Fruit fly (Drosophila melanogaster) whole organism, embryonic: ENCODE data around the gene Ac13E.

Source experiments
- ATbp ChIP-seq: fragments of 200-800 bp; sonication (Bioruptor generic); optimal IDR thresholded peaks from 2 replicates; lab custom pipeline; 2017; ENCODE audit warnings: missing biosample characterization, mild to moderate bottlenecking, missing genetic modification characterization, missing genetic modification reagents
- B-H2 ChIP-seq: fragments of 200-800 bp; sonication (Bioruptor generic); optimal IDR thresholded peaks from 2 replicates; lab custom pipeline; 2018; ENCODE audit warnings: missing biosample characterization, mild to moderate bottlenecking, missing genetic modification characterization
- Bgb ChIP-seq: fragments of 200-800 bp; sonication (Bioruptor generic); IDR thresholded peaks from 2 replicates; pipeline ENCODE4 v1.3.6; 2022; ENCODE audit warnings: missing biosample characterization, missing genetic modification characterization; ENCODE audit not compliant: partially characterized antibody
- BtbVII ChIP-seq: fragments of 200-800 bp; sonication (Bioruptor generic); optimal IDR thresholded peaks from 3 replicates; lab custom pipeline; 2017; ENCODE audit warnings: missing biosample characterization, mild to moderate bottlenecking, missing genetic modification characterization
- CG10543 ChIP-seq: fragments of 200-800 bp; sonication (Bioruptor generic); optimal IDR thresholded peaks from 3 replicates; lab custom pipeline; 2017; ENCODE audit warnings: missing biosample characterization, mild to moderate bottlenecking, missing genetic modification characterization, moderate library complexity
- CG12219 ChIP-seq: fragments of 200-800 bp; sonication (Bioruptor generic); optimal IDR thresholded peaks from 3 replicates; lab custom pipeline; 2018; ENCODE audit warnings: missing biosample characterization, mild to moderate bottlenecking, missing genetic modification characterization
- CG12236 ChIP-seq: fragments of 200-800 bp; sonication (Bioruptor generic); optimal IDR thresholded peaks from 2 replicates; lab custom pipeline; 2016; ENCODE audit warnings: missing biosample characterization, missing genetic modification characterization
- CG14965 ChIP-seq: fragments of 200-800 bp; sonication (Bioruptor generic); optimal IDR thresholded peaks from 2 replicates; lab custom pipeline; 2016; ENCODE audit warnings: missing biosample characterization, missing genetic modification characterization, borderline replicate concordance
- CG17328 ChIP-seq: fragments of 200-800 bp; sonication (Bioruptor generic); IDR thresholded peaks from 2 replicates; pipeline ENCODE4 v1.3.6; 2022; ENCODE audit warnings: missing biosample characterization, missing genetic modification characterization
- CG17361 ChIP-seq: fragments of 200-800 bp; sonication (Bioruptor generic); IDR thresholded peaks from 3 replicates; pipeline ENCODE4 v1.3.6; 2022; ENCODE audit warnings: missing biosample characterization, missing genetic modification characterization
- CG17385 ChIP-seq: fragments of 200-800 bp; sonication (Bioruptor generic); optimal IDR thresholded peaks from 3 replicates; lab custom pipeline; 2018; ENCODE audit warnings: missing biosample characterization, mild to moderate bottlenecking, missing genetic modification characterization
- CG30403 ChIP-seq: fragments of 200-800 bp; sonication (Bioruptor generic); optimal IDR thresholded peaks from 3 replicates; lab custom pipeline; 2016; ENCODE audit warnings: missing biosample characterization, missing genetic modification characterization
- CG6813 ChIP-seq: fragments of 200-800 bp; sonication (Bioruptor generic); optimal IDR thresholded peaks from 2 replicates; lab custom pipeline; 2017; ENCODE audit warnings: missing biosample characterization, missing genetic modification characterization, mild to moderate bottlenecking, moderate library complexity, missing genetic modification reagents
- CG8290 ChIP-seq, 3 experiments: fragments of 200-800 bp; sonication (Bioruptor generic); optimal IDR thresholded peaks; 2 replicates each; lab custom pipeline; 2016 to 2019; ENCODE audit warnings: missing biosample characterization in 3 of 3, missing genetic modification characterization in 3 of 3, mild to moderate bottlenecking in 2 of 3, moderate library complexity in 1 of 3
- CG8924 ChIP-seq: fragments of 200-800 bp; optimal IDR thresholded peaks from 3 replicates; lab custom pipeline; 2019; ENCODE audit warnings: missing biosample characterization, mild to moderate bottlenecking, missing genetic modification characterization, moderate library complexity
- CG9437 ChIP-seq: fragments of 200-800 bp; sonication (Bioruptor generic); optimal IDR thresholded peaks from 2 replicates; lab custom pipeline; 2018; ENCODE audit warnings: missing biosample characterization, mild to moderate bottlenecking, missing genetic modification characterization
- CG9817 ChIP-seq: fragments of 200-800 bp; sonication (Bioruptor generic); optimal IDR thresholded peaks from 2 replicates; lab custom pipeline; 2018; ENCODE audit warnings: missing biosample characterization, mild to moderate bottlenecking, missing genetic modification characterization, moderate library complexity
- CG9932 ChIP-seq: fragments of 200-800 bp; sonication (Bioruptor generic); IDR thresholded peaks from 2 replicates; pipeline ENCODE4 v1.3.6; 2022; ENCODE audit warnings: missing biosample characterization, missing genetic modification characterization
- D ChIP-seq, 2 experiments: fragments of 200-800 bp in 1 of 2; fragments of >200 bp in 1 of 2; sonication (Bioruptor generic) in 1 of 2; optimal IDR thresholded peaks; 2 replicates in 1 of 2; 3 replicates in 1 of 2; lab custom pipeline; 2017; ENCODE audit warnings: mild to moderate bottlenecking in 1 of 2, missing biosample characterization in 1 of 2, missing genetic modification characterization in 1 of 2, missing genetic modification reagents in 1 of 2
- D19B ChIP-seq: fragments of 200-800 bp; sonication (Bioruptor generic); optimal IDR thresholded peaks from 2 replicates; lab custom pipeline; 2017; ENCODE audit warnings: missing biosample characterization, mild to moderate bottlenecking, missing genetic modification characterization
- Dad ChIP-seq: fragments of 200-800 bp; sonication (Bioruptor generic); optimal IDR thresholded peaks from 3 replicates; lab custom pipeline; 2016; ENCODE audit warnings: missing biosample characterization, missing genetic modification characterization
- Dek ChIP-seq: fragments of 200-800 bp; sonication (Bioruptor generic); optimal IDR thresholded peaks from 3 replicates; lab custom pipeline; 2019; ENCODE audit warnings: missing biosample characterization, mild to moderate bottlenecking, missing genetic modification characterization, moderate library complexity
- ERR ChIP-seq: fragments of 200-800 bp; sonication (Bioruptor generic); optimal IDR thresholded peaks from 2 replicates; lab custom pipeline; 2016; ENCODE audit warnings: missing biosample characterization, missing genetic modification characterization
- HHEX ChIP-seq: fragments of 200-800 bp; sonication (Bioruptor generic); optimal IDR thresholded peaks from 3 replicates; lab custom pipeline; 2017; ENCODE audit warnings: missing biosample characterization, mild to moderate bottlenecking, missing genetic modification characterization, missing genetic modification reagents
- HLH4C ChIP-seq: fragments of 200-800 bp; sonication (Bioruptor generic); IDR thresholded peaks from 3 replicates; pipeline ENCODE4 v1.3.6; 2022; ENCODE audit warnings: missing biosample characterization, missing genetic modification characterization; ENCODE audit not compliant: partially characterized antibody
- MTF-1 ChIP-seq: fragments of 200-800 bp; sonication (Bioruptor generic); optimal IDR thresholded peaks from 2 replicates; lab custom pipeline; 2018; ENCODE audit warnings: missing biosample characterization, mild to moderate bottlenecking, missing genetic modification characterization, borderline replicate concordance
- Myb ChIP-seq: fragments of 200-800 bp; sonication (Bioruptor generic); optimal IDR thresholded peaks from 2 replicates; lab custom pipeline; 2016; ENCODE audit warnings: missing biosample characterization, missing genetic modification characterization
- Poxn ChIP-seq: fragments of 200-800 bp; sonication (Bioruptor generic); IDR thresholded peaks from 2 replicates; pipeline ENCODE4 v1.3.6; 2022; ENCODE audit warnings: missing biosample characterization, missing genetic modification characterization
- Sox102F ChIP-seq: fragments of 200-800 bp; sonication (Bioruptor generic); optimal IDR thresholded peaks from 2 replicates; lab custom pipeline; 2018; ENCODE audit warnings: missing biosample characterization, mild to moderate bottlenecking, missing genetic modification characterization, moderate library complexity
- amos ChIP-seq: fragments of 200-800 bp; sonication (Bioruptor generic); IDR thresholded peaks from 2 replicates; pipeline ENCODE4 v1.3.6; 2022; ENCODE audit warnings: missing biosample characterization, missing genetic modification characterization; ENCODE audit not compliant: partially characterized antibody
- cad ChIP-seq: fragments of >200 bp; optimal IDR thresholded peaks from 2 replicates; lab custom pipeline; 2017; ENCODE audit warnings: missing biosample characterization, missing genetic modification characterization
- dan ChIP-seq: fragments of 200-800 bp; sonication (Bioruptor generic); IDR thresholded peaks from 2 replicates; pipeline ENCODE4 v1.3.6; 2022; ENCODE audit warnings: missing biosample characterization, missing genetic modification characterization
- dati ChIP-seq: fragments of 200-800 bp; sonication (Bioruptor generic); IDR thresholded peaks from 2 replicates; pipeline ENCODE4 v1.3.6; 2022; ENCODE audit warnings: missing biosample characterization, missing genetic modification characterization
- ems ChIP-seq: fragments of 200-800 bp; sonication (Bioruptor generic); optimal IDR thresholded peaks from 3 replicates; lab custom pipeline; 2016; ENCODE audit warnings: missing biosample characterization, missing genetic modification characterization
- fd3F ChIP-seq: fragments of 200-800 bp; sonication (Bioruptor generic); optimal IDR thresholded peaks from 2 replicates; lab custom pipeline; 2018; ENCODE audit warnings: missing biosample characterization, mild to moderate bottlenecking, missing genetic modification characterization, moderate library complexity
- gt ChIP-seq: fragments of 200-800 bp; sonication (Bioruptor generic); IDR thresholded peaks from 2 replicates; pipeline ENCODE4 v1.3.6; 2022; ENCODE audit warnings: missing biosample characterization, missing genetic modification characterization
- kni ChIP-seq: fragments of 200-800 bp; sonication (Bioruptor generic); optimal IDR thresholded peaks from 3 replicates; lab custom pipeline; 2017; ENCODE audit warnings: mild to moderate bottlenecking, missing biosample characterization, missing genetic modification reagents, missing genetic modification characterization
- mld ChIP-seq: fragments of 200-800 bp; sonication (Bioruptor generic); IDR thresholded peaks from 3 replicates; pipeline ENCODE4 v1.3.6; 2022; ENCODE audit warnings: missing biosample characterization, missing genetic modification characterization; ENCODE audit not compliant: partially characterized antibody
- org-1 ChIP-seq: fragments of 200-800 bp; sonication (Bioruptor generic); optimal IDR thresholded peaks from 2 replicates; lab custom pipeline; 2017; ENCODE audit warnings: missing biosample characterization, missing genetic modification characterization
- pita ChIP-seq: fragments of 200-800 bp; sonication (Bioruptor generic); optimal IDR thresholded peaks from 2 replicates; lab custom pipeline; 2017; ENCODE audit warnings: missing biosample characterization, mild to moderate bottlenecking, missing genetic modification characterization
- sc ChIP-seq, 3 experiments: fragments of >200 bp in 2 of 3; fragments of 200-800 bp in 1 of 3; sonication (Bioruptor generic) in 1 of 3; optimal IDR thresholded peaks; 2 replicates in 2 of 3; 3 replicates in 1 of 3; lab custom pipeline; 2017; ENCODE audit warnings: mild to moderate bottlenecking in 1 of 3, missing biosample characterization in 1 of 3, missing genetic modification characterization in 1 of 3, missing genetic modification reagents in 1 of 3
- sd ChIP-seq: fragments of 200-800 bp; sonication (Bioruptor generic); optimal IDR thresholded peaks from 3 replicates; lab custom pipeline; 2018; ENCODE audit warnings: missing biosample characterization, mild to moderate bottlenecking, missing genetic modification characterization, moderate library complexity
- slbo ChIP-seq: fragments of 200-800 bp; sonication (Bioruptor generic); IDR thresholded peaks from 2 replicates; pipeline ENCODE4 v1.3.6; 2022; ENCODE audit warnings: missing biosample characterization, missing genetic modification characterization
- slou ChIP-seq: fragments of 200-800 bp; sonication (Bioruptor generic); optimal IDR thresholded peaks from 3 replicates; lab custom pipeline; 2016; ENCODE audit warnings: missing biosample characterization, missing genetic modification characterization
- sna ChIP-seq: fragments of 200-800 bp; sonication (Bioruptor generic); IDR thresholded peaks from 2 replicates; pipeline ENCODE4 v1.3.6; 2022; ENCODE audit warnings: missing biosample characterization, missing genetic modification characterization; ENCODE audit not compliant: partially characterized antibody
- sr ChIP-seq: fragments of 200-800 bp; sonication (Bioruptor generic); IDR thresholded peaks from 3 replicates; pipeline ENCODE4 v1.3.6; 2022; ENCODE audit warnings: missing biosample characterization, missing genetic modification characterization
- tap ChIP-seq: fragments of 200-800 bp; optimal IDR thresholded peaks from 3 replicates; lab custom pipeline; 2019; ENCODE audit warnings: missing biosample characterization, mild to moderate bottlenecking, missing genetic modification characterization, moderate library complexity
- usp ChIP-seq: fragments of >200 bp; optimal IDR thresholded peaks from 2 replicates; lab custom pipeline; 2017; ENCODE audit warnings: missing biosample characterization, missing genetic modification characterization
- vvl ChIP-seq: fragments of 200-800 bp; sonication (Bioruptor generic); IDR thresholded peaks from 2 replicates; pipeline ENCODE4 v1.3.6; 2022; ENCODE audit warnings: missing biosample characterization, missing genetic modification characterization

Gene Ac13E

DNA sequence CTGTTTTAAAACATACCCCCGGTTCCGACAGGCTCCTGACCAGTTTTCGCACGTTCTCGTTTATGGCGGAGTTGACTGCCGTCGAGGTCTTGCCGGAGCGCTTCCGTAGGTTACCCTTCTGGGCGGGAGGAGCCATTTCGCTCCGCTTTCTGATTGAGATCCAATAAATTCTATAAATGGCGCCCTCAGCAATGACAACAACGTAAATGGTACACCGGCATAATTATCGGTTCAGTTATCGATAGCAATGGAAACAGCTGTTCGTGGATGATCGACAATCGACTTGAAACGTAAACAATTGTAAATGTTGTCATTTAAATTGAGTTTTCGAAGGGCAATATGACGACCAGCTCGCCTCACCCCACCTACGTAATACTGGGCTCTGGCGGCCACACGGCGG, 82.2 kb downstream of the Ac13E start, which contains the start of the genes Grip128 and Alg14 (continued):
- TF ChIP-seq pita (GFP tag; lab: Kevin White, UChicago) = no peak
- TF ChIP-seq CG9437 (GFP tag; lab: Kevin White, UChicago) = peak; percentile 51
- no peak for TF ChIP-seq sd (tag; lab: Kevin White, UChicago)
- peak; percentile 38; the same call in 2 of the 3 replicates for TF ChIP-seq CG17361 (GFP tag; lab: Robert Waterston, UW)
- TF ChIP-seq sc (optimal IDR thresholded peaks at IDR 0.05; lab: Kevin White, UChicago) = no peak
- no peak for TF ChIP-seq sc (GFP tag; optimal IDR thresholded peaks at IDR 0.05; lab: Kevin White, UChicago)
- no peak for TF ChIP-seq fd3F (GFP tag; lab: Kevin White, UChicago)
- TF ChIP-seq Sox102F (GFP tag; lab: Kevin White, UChicago) = no peak
- TF ChIP-seq org-1 = no peak
- TF ChIP-seq ems (GFP tag; lab: Kevin White, UChicago) = no peak
- TF ChIP-seq sna (GFP tag; lab: Robert Waterston, UW) = peak; percentile 56; the same call in 1 of the 2 replicates
- TF ChIP-seq CG9817 = no peak
- no peak for TF ChIP-seq HHEX (GFP tag; lab: Kevin White, UChicago)
- TF ChIP-seq CG10543 (GFP tag; lab: Kevin White, UChicago) = no peak
- no peak for TF ChIP-seq D (optimal IDR thresholded peaks at IDR 0.05; lab: Kevin White, UChicago)
- no peak for TF ChIP-seq D (GFP tag; optimal IDR thresholded peaks at IDR 0.05; lab: Kevin White, UChicago)
- TF ChIP-seq Dek (tag; lab: Kevin White, UChicago) = no peak
- TF ChIP-seq gt (GFP tag; lab: Robert Waterston, UW) = no peak
- no peak for TF ChIP-seq CG30403 (GFP tag; lab: Kevin White, UChicago)
- 0 out of 3 replicates have a peak, but pooled peaks have one; percentile 45 for TF ChIP-seq mld (GFP tag; lab: Robert Waterston, UW)
- TF ChIP-seq sr (GFP tag; lab: Robert Waterston, UW) = no peak
- no peak for TF ChIP-seq CG17385 (GFP tag; lab: Kevin White, UChicago)
- TF ChIP-seq Dad (GFP tag; lab: Kevin White, UChicago) = no peak
- TF ChIP-seq vvl (GFP tag; lab: Robert Waterston, UW) = no peak
- TF ChIP-seq ATbp (GFP tag; lab: Kevin White, UChicago) = no peak
- TF ChIP-seq HLH4C (GFP tag; lab: Robert Waterston, UW) = peak; percentile 66
- TF ChIP-seq CG9932 (GFP tag; lab: Robert Waterston, UW) = no peak
- TF ChIP-seq Myb (GFP tag; lab: Kevin White, UChicago) = no peak
- no peak for TF ChIP-seq Poxn (GFP tag; lab: Robert Waterston, UW)
- no peak for TF ChIP-seq CG8290 (GFP tag; optimal IDR thresholded peaks at IDR 0.05; lab: Kevin White, UChicago)
- no peak for TF ChIP-seq CG8290 (tag; optimal IDR thresholded peaks at IDR 0.05; lab: Kevin White, UChicago)
- TF ChIP-seq dan (GFP tag; lab: Robert Waterston, UW) = no peak
- no peak for TF ChIP-seq cad (GFP tag; lab: Kevin White, UChicago)
- TF ChIP-seq dati (GFP tag; lab: Robert Waterston, UW) = no peak
- TF ChIP-seq BtbVII (GFP tag; lab: Kevin White, UChicago) = no peak
- no peak for TF ChIP-seq B-H2 (GFP tag; lab: Kevin White, UChicago)
- TF ChIP-seq CG12219 (GFP tag; lab: Kevin White, UChicago) = no peak
- TF ChIP-seq kni = no peak
- TF ChIP-seq usp (GFP tag; lab: Kevin White, UChicago) = no peak
- no peak for TF ChIP-seq MTF-1 (GFP tag; lab: Kevin White, UChicago)
- TF ChIP-seq CG8924 = no peak
- TF ChIP-seq CG12236 = no peak
- TF ChIP-seq slou (GFP tag; lab: Kevin White, UChicago) = no peak
- TF ChIP-seq ERR = no peak
- no peak for TF ChIP-seq CG6813 (GFP tag; lab: Kevin White, UChicago)
- no peak for TF ChIP-seq CG17328 (GFP tag; lab: Robert Waterston, UW)
- TF ChIP-seq amos (GFP tag; lab: Robert Waterston, UW) = peak; percentile 29; the same call in 1 of the 2 replicates
- TF ChIP-seq D19B (GFP tag; lab: Kevin White, UChicago) = no peak
- TF ChIP-seq tap (tag; lab: Kevin White, UChicago) = no peak
- TF ChIP-seq Bgb (GFP tag; lab: Robert Waterston, UW) = peak; percentile 56
- TF ChIP-seq CG14965 (GFP tag; lab: Kevin White, UChicago) = no peak
- no peak for TF ChIP-seq slbo (GFP tag; lab: Robert Waterston, UW)
